Worm (Caenorhabditis elegans): Measurements from ENCODE around the gene Y53F4B.19.

ce11 chrII:15111352-15111751, 34.6 kb downstream of the Y53F4B.19 start:
- TF ChIP-seq hlh-30 (tag; optimal IDR thresholded peaks at IDR 0.05; ENCODE audit: insufficient read depth) (no peak), tbx-2 (tag; optimal IDR thresholded peaks at IDR 0.05) (no peak), pha-2 (tag; optimal IDR thresholded peaks at IDR 0.05) (no peak), sox-4 (tag; optimal IDR thresholded peaks at IDR 0.05) (no peak), nhr-11 (tag; optimal IDR thresholded peaks at IDR 0.05) (no peak), ceh-18 (tag; optimal IDR thresholded peaks at IDR 0.05) (no peak), hlh-15 (tag; optimal IDR thresholded peaks at IDR 0.05) (no peak), pha-4 (tag; optimal IDR thresholded peaks at IDR 0.05) (no peak), pqm-1 (tag; optimal IDR thresholded peaks at IDR 0.05) (no peak), pat-9 (tag; optimal IDR thresholded peaks at IDR 0.05) (no peak), pag-3 (tag; optimal IDR thresholded peaks at IDR 0.05; ENCODE audit: borderline replicate concordance) (no peak), K09A11.1 (tag; optimal IDR thresholded peaks at IDR 0.05; ENCODE audit: insufficient read depth) (no peak), ceh-19 (GFP tag; optimal IDR thresholded peaks at IDR 0.05) (no peak), fkh-10 (GFP tag; optimal IDR thresholded peaks at IDR 0.05) (no peak)

Measured in whole organism, late embryonic.